Worm (Caenorhabditis elegans) whole organism, mixed stage, embryonic: Measurements from ENCODE around the gene Y102E9.5.
A peak's percentile ranks its signal among the peaks of the same experiment; 100 is the strongest.

Experiments
- M03D4.4 ChIP-seq: sonication (generic microtip); optimal IDR thresholded peaks from 2 replicates; lab custom pipeline; 2017; ENCODE audit warnings: mild to moderate bottlenecking, missing genetic modification characterization, missing compliant biosample characterization
- bed-3 ChIP-seq: fragments of 200-800 bp; sonication (Bioruptor generic); optimal IDR thresholded peaks from 3 replicates; lab custom pipeline; 2018; ENCODE audit warnings: mild to moderate bottlenecking, missing genetic modification characterization, moderate library complexity, missing compliant biosample characterization
- blmp-1 ChIP-seq: fragments of 150-350 bp; optimal IDR thresholded peaks from 2 replicates; lab custom pipeline; 2014; ENCODE audit warnings: missing biosample characterization, missing genetic modification characterization
- ceh-39 ChIP-seq: fragments of 150-350 bp; optimal IDR thresholded peaks from 2 replicates; lab custom pipeline; 2014; ENCODE audit warnings: missing biosample characterization, missing genetic modification characterization
- ceh-83 ChIP-seq: fragments of 200-800 bp; sonication (Bioruptor generic); optimal IDR thresholded peaks from 2 replicates; lab custom pipeline; 2018; ENCODE audit warnings: mild to moderate bottlenecking, missing genetic modification characterization, missing compliant biosample characterization
- ces-1 ChIP-seq: fragments of 150-350 bp; optimal IDR thresholded peaks from 2 replicates; lab custom pipeline; 2014; ENCODE audit warnings: missing biosample characterization, missing genetic modification reagents, missing genetic modification characterization
- cnd-1 ChIP-seq: fragments of 200-800 bp; sonication (Bioruptor generic); optimal IDR thresholded peaks from 2 replicates; lab custom pipeline; 2018; ENCODE audit warnings: mild to moderate bottlenecking, missing genetic modification characterization, missing compliant biosample characterization
- drap-1 ChIP-seq: fragments of 200-800 bp; sonication (Bioruptor generic); optimal IDR thresholded peaks from 3 replicates; lab custom pipeline; 2018; ENCODE audit warnings: mild to moderate bottlenecking, missing genetic modification characterization, missing compliant biosample characterization
- elt-1 ChIP-seq: sonication (generic microtip); optimal IDR thresholded peaks from 2 replicates; lab custom pipeline; 2017; ENCODE audit warnings: missing genetic modification characterization, mild to moderate bottlenecking, missing compliant biosample characterization, antibody characterized with exemption, moderate library complexity, borderline replicate concordance; ENCODE audit not compliant: insufficient read depth
- elt-3 ChIP-seq: fragments of 150-350 bp; optimal IDR thresholded peaks from 2 replicates; lab custom pipeline; 2014; ENCODE audit warnings: missing biosample characterization, missing genetic modification characterization
- flh-1 ChIP-seq: fragments of 200-800 bp; sonication (Bioruptor generic); optimal IDR thresholded peaks from 2 replicates; lab custom pipeline; 2018; ENCODE audit warnings: mild to moderate bottlenecking, missing genetic modification characterization, moderate library complexity, missing compliant biosample characterization
- ham-2 ChIP-seq: fragments of 200-800 bp; sonication (Bioruptor generic); optimal IDR thresholded peaks from 2 replicates; lab custom pipeline; 2018; ENCODE audit warnings: mild to moderate bottlenecking, missing genetic modification characterization, missing compliant biosample characterization
- hlh-1 ChIP-seq: fragments of 150-350 bp; optimal IDR thresholded peaks from 2 replicates; lab custom pipeline; 2014; ENCODE audit warnings: missing biosample characterization, missing genetic modification reagents, missing genetic modification characterization
- lin-13 ChIP-seq: fragments of 150-350 bp; optimal IDR thresholded peaks from 2 replicates; lab custom pipeline; 2014; ENCODE audit warnings: missing biosample characterization, missing genetic modification characterization
- lin-32 ChIP-seq: fragments of 200-800 bp; sonication (Bioruptor generic); optimal IDR thresholded peaks from 2 replicates; lab custom pipeline; 2018; ENCODE audit warnings: mild to moderate bottlenecking, missing genetic modification characterization, missing compliant biosample characterization
- lsy-2 ChIP-seq: fragments of 150-350 bp; optimal IDR thresholded peaks from 2 replicates; lab custom pipeline; 2014; ENCODE audit warnings: missing biosample characterization, missing genetic modification characterization
- mep-1 ChIP-seq: fragments of 150-350 bp; optimal IDR thresholded peaks from 2 replicates; lab custom pipeline; 2017; ENCODE audit warnings: missing biosample characterization, missing genetic modification reagents, missing genetic modification characterization, inconsistent platforms
- mls-2 ChIP-seq: sonication (generic microtip); optimal IDR thresholded peaks from 2 replicates; lab custom pipeline; 2016; ENCODE audit warnings: mild to moderate bottlenecking, missing genetic modification characterization, moderate library complexity, missing compliant biosample characterization
- nhr-2 ChIP-seq: fragments of 150-350 bp; optimal IDR thresholded peaks from 2 replicates; lab custom pipeline; 2014; ENCODE audit warnings: missing biosample characterization, missing genetic modification characterization
- nhr-237 ChIP-seq: fragments of 150-350 bp; optimal IDR thresholded peaks from 2 replicates; lab custom pipeline; 2014; ENCODE audit warnings: missing biosample characterization, missing genetic modification characterization
- nhr-28 ChIP-seq: fragments of 150-350 bp; optimal IDR thresholded peaks from 2 replicates; lab custom pipeline; 2014; ENCODE audit warnings: missing biosample characterization, missing genetic modification characterization
- nhr-76 ChIP-seq: sonication (generic microtip); optimal IDR thresholded peaks from 2 replicates; lab custom pipeline; 2017; ENCODE audit warnings: missing biosample characterization, missing genetic modification characterization
- pha-4 ChIP-seq: fragments of 150-350 bp; optimal IDR thresholded peaks from 2 replicates; lab custom pipeline; 2018; ENCODE audit warnings: missing biosample characterization, missing genetic modification reagents, missing genetic modification characterization
- sem-2 ChIP-seq: fragments of 200-800 bp; sonication (Bioruptor generic); optimal IDR thresholded peaks from 2 replicates; lab custom pipeline; 2018; ENCODE audit warnings: mild to moderate bottlenecking, missing genetic modification characterization, missing compliant biosample characterization
- snpc-4 ChIP-seq: fragments of 150-350 bp; optimal IDR thresholded peaks from 2 replicates; lab custom pipeline; 2014; ENCODE audit warnings: missing biosample characterization, missing genetic modification characterization
- sptf-1 ChIP-seq: sonication (generic microtip); optimal IDR thresholded peaks from 2 replicates; lab custom pipeline; 2017; ENCODE audit warnings: mild to moderate bottlenecking, missing genetic modification characterization, moderate library complexity, missing compliant biosample characterization
- tbx-8 ChIP-seq: fragments of 200-800 bp; sonication (Bioruptor generic); optimal IDR thresholded peaks from 2 replicates; lab custom pipeline; 2018; ENCODE audit warnings: mild to moderate bottlenecking, missing genetic modification characterization, moderate library complexity, missing compliant biosample characterization
- unc-120 ChIP-seq: sonication (generic microtip); optimal IDR thresholded peaks from 2 replicates; lab custom pipeline; 2017; ENCODE audit warnings: missing genetic modification characterization, missing compliant biosample characterization; ENCODE audit not compliant: poor library complexity, severe bottlenecking
- unc-62 ChIP-seq: fragments of 150-350 bp; optimal IDR thresholded peaks from 2 replicates; lab custom pipeline; 2014; ENCODE audit warnings: missing biosample characterization, missing genetic modification reagents, missing genetic modification characterization
- ztf-11 ChIP-seq: fragments of 150-350 bp; optimal IDR thresholded peaks from 2 replicates; lab custom pipeline; 2014; ENCODE audit warnings: missing biosample characterization, missing genetic modification characterization

Gene Y102E9.5

DNA sequence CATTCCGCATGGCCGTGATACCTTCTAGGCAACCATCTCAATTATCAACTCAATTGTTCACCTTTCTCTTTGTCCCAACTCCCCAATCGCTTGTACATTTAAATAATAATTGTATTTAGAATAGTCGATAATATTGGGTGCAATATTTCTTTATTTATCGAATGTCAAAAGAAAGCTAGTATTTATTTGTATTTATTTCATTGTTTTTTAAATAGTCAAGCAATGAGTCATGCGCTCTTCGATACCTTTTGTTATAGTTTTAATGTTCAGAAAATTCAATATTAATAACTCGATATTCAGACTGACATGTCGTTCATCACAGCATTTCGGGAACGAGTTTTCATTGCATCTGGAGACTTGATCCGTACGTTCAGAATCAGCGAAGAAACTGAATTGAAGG, 4.6 kb downstream of the Y102E9.5 start, which contains the start of gene wdr-4:
Gene wdr-4, plus strand, starts transcription at position 301 of the 400 bp plus-strand sequence.
- TF ChIP-seq elt-1, result no peak
- no peak for TF ChIP-seq mep-1
- TF ChIP-seq, all 35 proteins: peak for 0

DNA sequence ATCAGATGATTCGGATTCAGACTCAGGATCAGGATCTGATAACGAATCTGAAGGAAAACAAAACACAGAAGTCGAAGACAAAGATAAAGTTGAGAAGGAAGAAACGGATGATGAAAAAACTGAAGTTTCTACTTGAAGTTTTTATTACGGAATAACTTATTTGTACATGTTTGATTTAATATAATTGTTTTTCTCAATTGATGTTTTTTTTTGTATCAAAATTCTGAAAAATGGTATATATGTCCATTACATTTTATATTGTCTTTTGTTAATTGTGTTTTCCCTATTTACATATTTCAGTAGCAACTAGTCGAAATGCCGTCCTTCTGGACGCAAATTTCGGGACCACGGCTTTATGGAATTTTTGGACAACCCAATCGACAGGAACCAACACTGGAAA, 7.0 kb downstream of the Y102E9.5 start, which contains the start of gene F37A4.1:
Gene F37A4.1, plus strand, starts transcription at position 301 of the 400 bp plus-strand sequence.
- TF ChIP-seq sptf-1 (tag; lab: Kevin White, UChicago), result no peak
- TF ChIP-seq mls-2 (tag; lab: Kevin White, UChicago), result no peak
- TF ChIP-seq nhr-76 (tag; lab: Kevin White, UChicago), result no peak
- no peak for TF ChIP-seq lin-32
- no peak for TF ChIP-seq ceh-83 (GFP tag; lab: Kevin White, UChicago)
- no peak for TF ChIP-seq elt-3 (tag; lab: Kevin White, UChicago)
- TF ChIP-seq ztf-11 (tag; lab: Kevin White, UChicago), result no peak
- TF ChIP-seq sem-2 (GFP tag; lab: Kevin White, UChicago), result no peak
- no peak for TF ChIP-seq snpc-4 (tag; lab: Kevin White, UChicago)
- no peak for TF ChIP-seq pha-4
- TF ChIP-seq elt-1, result no peak
- TF ChIP-seq lsy-2 (tag; lab: Kevin White, UChicago), result no peak
- TF ChIP-seq nhr-28 (tag; lab: Kevin White, UChicago), result no peak
- no peak for TF ChIP-seq ham-2
- TF ChIP-seq drap-1, result no peak
- no peak for TF ChIP-seq nhr-2 (tag; lab: Kevin White, UChicago)
- TF ChIP-seq cnd-1, result no peak
- TF ChIP-seq ces-1 (GFP tag; lab: Kevin White, UChicago), result no peak
- TF ChIP-seq bed-3 (GFP tag; lab: Kevin White, UChicago), result no peak

DNA sequence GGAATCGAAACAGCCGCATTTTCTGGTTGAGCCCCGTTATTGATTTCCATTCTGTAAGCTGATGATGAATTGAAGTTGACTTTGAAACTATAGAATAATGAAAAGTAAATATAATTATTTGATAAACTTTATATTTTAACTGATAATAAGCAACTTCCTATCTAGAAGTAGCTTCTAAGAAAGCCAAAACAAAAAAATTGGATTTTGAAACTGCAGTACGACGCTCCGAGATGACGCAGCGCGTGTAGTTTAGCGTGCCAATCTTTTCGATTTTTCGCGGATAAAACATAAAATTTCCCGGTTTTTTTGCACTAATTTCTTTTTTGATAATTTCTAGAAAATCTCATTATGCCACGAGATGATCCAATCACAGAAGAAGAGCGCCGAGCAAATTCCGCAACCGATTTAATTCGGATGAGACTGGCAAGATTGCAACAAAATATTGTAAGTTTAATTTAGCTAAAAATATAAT, 7.8 kb downstream of the Y102E9.5 start, which contains the start of the genes bath-41 and F37A4.2:
Gene bath-41, minus strand, starts transcription at position 51 of the 472 bp plus-strand sequence.
Gene F37A4.2, plus strand, starts transcription at position 247 of the 472 bp plus-strand sequence.
- TF ChIP-seq sptf-1 (tag; lab: Kevin White, UChicago), result no peak
- no peak for TF ChIP-seq nhr-76 (tag; lab: Kevin White, UChicago)
- no peak for TF ChIP-seq hlh-1
- TF ChIP-seq lsy-2 (tag; lab: Kevin White, UChicago), result no peak
- TF ChIP-seq ham-2, result no peak
- TF ChIP-seq nhr-237 (tag; lab: Kevin White, UChicago), result no peak
- no peak for TF ChIP-seq nhr-28 (tag; lab: Kevin White, UChicago)
- TF ChIP-seq ceh-39 (tag; lab: Kevin White, UChicago), result no peak
- no peak for TF ChIP-seq unc-62
- no peak for TF ChIP-seq cnd-1
- TF ChIP-seq elt-3 (tag; lab: Kevin White, UChicago), result no peak
- no peak for TF ChIP-seq drap-1
- no peak for TF ChIP-seq elt-1
- no peak for TF ChIP-seq nhr-2 (tag; lab: Kevin White, UChicago)
- TF ChIP-seq mls-2 (tag; lab: Kevin White, UChicago), result no peak
- TF ChIP-seq M03D4.4 (tag; lab: Kevin White, UChicago), result no peak
- TF ChIP-seq flh-1, result no peak

DNA sequence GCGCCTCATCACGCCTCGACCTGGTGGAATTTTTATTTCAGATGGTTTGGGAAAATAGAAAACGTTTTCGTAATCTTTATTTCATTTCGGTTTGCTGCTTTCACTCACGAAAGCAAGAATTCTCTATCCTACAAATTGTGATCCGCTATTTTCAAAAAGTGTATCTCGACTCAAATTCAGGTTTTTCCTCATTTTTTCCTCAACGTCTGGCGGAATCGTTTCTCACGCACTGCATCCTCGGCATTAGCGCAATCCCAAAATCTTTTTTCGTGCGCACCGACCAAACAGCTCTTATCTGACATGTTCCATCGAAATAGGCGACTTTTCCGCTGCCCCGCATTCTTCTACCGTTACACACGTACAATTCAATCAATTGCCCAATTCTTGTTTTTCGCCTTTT, 11.8 kb downstream of the Y102E9.5 start, which contains the start of gene F37A4.3:
Gene F37A4.3, plus strand, starts transcription at position 301 of the 400 bp plus-strand sequence.
- TF ChIP-seq flh-1, result no peak
- peak; percentile 4 for TF ChIP-seq ham-2

DNA sequence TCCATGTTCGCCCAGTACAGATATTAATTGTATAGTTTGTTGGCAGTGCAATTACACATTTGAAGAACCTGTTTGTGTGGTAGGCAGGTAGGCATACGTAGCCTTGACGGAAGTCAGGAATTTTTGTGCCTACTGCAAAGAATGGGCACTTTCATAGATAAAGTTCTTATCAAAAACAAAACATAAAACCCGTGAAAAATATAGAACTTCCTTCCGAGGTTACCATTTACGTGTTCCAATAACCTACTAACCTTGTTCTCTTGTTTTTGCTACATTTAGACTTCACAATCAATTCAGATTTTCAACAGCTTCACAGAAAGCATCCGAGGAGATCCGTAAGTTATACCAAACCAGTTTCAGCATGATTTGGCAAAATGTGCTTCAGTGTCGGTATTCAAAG, 16.8 kb downstream of the Y102E9.5 start, which contains the start of gene F37A4.4:
Gene F37A4.4, plus strand, starts transcription at position 301 of the 400 bp plus-strand sequence.
- TF ChIP-seq bed-3 (GFP tag; lab: Kevin White, UChicago), result no peak
- TF ChIP-seq lin-13 (tag; lab: Kevin White, UChicago), result no peak
- TF ChIP-seq lsy-2 (tag; lab: Kevin White, UChicago), result no peak
- TF ChIP-seq elt-3 (tag; lab: Kevin White, UChicago), result no peak
- TF ChIP-seq blmp-1 (tag; lab: Kevin White, UChicago), result no peak
- no peak for TF ChIP-seq tbx-8 (GFP tag; lab: Kevin White, UChicago)
- TF ChIP-seq M03D4.4 (tag; lab: Kevin White, UChicago), result no peak

DNA sequence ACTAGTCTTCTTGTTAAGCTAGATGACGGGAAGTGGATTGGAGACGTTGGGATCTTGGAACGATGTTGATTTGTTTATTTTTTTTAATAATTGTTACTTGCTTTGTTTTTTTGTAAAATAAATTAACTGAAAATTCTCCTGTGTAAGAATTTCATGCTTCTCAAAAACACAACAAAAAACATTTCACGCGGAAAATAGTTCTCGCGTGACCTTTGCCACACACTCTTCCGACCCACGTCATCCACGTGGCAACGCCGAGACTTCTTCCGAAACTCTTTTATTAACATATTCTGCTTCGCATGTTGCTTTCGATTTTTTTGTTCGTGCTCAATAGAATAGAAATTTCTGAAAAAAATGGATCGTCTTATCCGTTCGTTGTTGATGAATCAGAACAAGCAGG, 18.5 kb downstream of the Y102E9.5 start, which contains the start of gene F37A4.5:
Gene F37A4.5, plus strand, starts transcription at position 301 of the 400 bp plus-strand sequence.
- no peak for TF ChIP-seq ceh-39 (tag; lab: Kevin White, UChicago)
- no peak for TF ChIP-seq mls-2 (tag; lab: Kevin White, UChicago)
- TF ChIP-seq nhr-237 (tag; lab: Kevin White, UChicago), result no peak
- no peak for TF ChIP-seq unc-120 (tag; lab: Kevin White, UChicago)
- no peak for TF ChIP-seq ces-1 (GFP tag; lab: Kevin White, UChicago)
- TF ChIP-seq blmp-1 (tag; lab: Kevin White, UChicago), result no peak
- no peak for TF ChIP-seq hlh-1
- no peak for TF ChIP-seq bed-3 (GFP tag; lab: Kevin White, UChicago)
